Worm (Caenorhabditis elegans): ENCODE data around the gene srz-20.

DNA sequence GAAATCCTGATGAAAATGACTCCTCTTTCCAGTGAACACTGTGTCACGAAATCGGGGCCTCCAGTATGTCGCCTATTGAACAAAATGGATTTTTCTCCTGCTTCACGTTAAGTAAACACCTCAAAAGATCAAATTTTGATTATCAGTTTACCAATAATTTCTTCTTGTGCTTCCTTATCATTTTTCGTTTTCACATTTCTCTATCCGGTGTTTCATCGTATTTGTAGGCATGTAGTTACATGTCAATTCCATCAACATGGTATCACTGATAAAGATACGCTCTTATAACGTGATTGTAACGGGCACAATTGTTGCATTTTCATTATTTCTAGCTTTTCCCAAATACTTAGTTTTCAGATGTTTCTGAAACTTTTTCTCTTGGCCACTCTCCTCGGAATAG lies 29.1 kb downstream of the srz-20 start, which contains the start of gene clec-72:
- no peak for TF ChIP-seq lin-13 (tag; optimal IDR thresholded peaks at IDR 0.05)
- TF ChIP-seq mep-1 (tag; optimal IDR thresholded peaks at IDR 0.05) = no peak
- TF ChIP-seq ceh-39 (tag; optimal IDR thresholded peaks at IDR 0.05) = no peak
- TF ChIP-seq lsy-2 (tag; optimal IDR thresholded peaks at IDR 0.05) = no peak
- no peak for TF ChIP-seq nhr-237 (tag; optimal IDR thresholded peaks at IDR 0.05)
- no peak for TF ChIP-seq unc-39 (tag; optimal IDR thresholded peaks at IDR 0.05)
- TF ChIP-seq sptf-1 (tag; optimal IDR thresholded peaks at IDR 0.05) = no peak
- no peak for TF ChIP-seq ceh-83 (GFP tag; optimal IDR thresholded peaks at IDR 0.05)
- no peak for TF ChIP-seq snpc-4 (tag; optimal IDR thresholded peaks at IDR 0.05)
- no peak for TF ChIP-seq ztf-11 (tag; optimal IDR thresholded peaks at IDR 0.05)
- TF ChIP-seq unc-62 (GFP tag; optimal IDR thresholded peaks at IDR 0.05) = no peak
- TF ChIP-seq mab-5 (tag; optimal IDR thresholded peaks at IDR 0.05) = no peak
- TF ChIP-seq nhr-76 (tag; optimal IDR thresholded peaks at IDR 0.05) = no peak
- TF ChIP-seq pha-4 (tag; optimal IDR thresholded peaks at IDR 0.05) = no peak

Measured in whole organism, mixed stage, embryonic.